Fruit fly (Drosophila melanogaster): ENCODE data around the gene CG5986.

DNA sequence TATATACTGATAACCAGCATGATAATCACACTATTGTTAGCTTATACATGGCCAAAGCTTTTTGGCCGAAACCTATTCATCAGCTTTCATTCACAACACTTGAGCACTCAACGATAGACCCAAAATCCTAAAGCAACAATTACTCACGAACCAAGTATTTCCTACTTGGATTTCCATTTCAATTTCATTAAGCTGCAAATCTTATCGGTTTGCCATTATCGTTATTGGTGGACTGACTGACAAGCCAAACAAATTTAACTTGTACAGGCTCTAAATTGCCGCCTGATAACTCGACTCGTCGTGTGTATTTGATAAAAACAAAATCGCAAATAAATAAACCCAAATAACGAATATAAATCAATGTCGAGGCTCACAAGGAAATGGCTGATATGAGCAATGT, 37.4 kb downstream of the CG5986 start:
- TF ChIP-seq pad (GFP tag; optimal IDR thresholded peaks at IDR 0.05) (no peak), CG14711 (tag; optimal IDR thresholded peaks at IDR 0.05) (no peak), bab1 (GFP tag; optimal IDR thresholded peaks at IDR 0.05) (no peak), toe (GFP tag; optimal IDR thresholded peaks at IDR 0.05) (no peak), ovo (GFP tag; optimal IDR thresholded peaks at IDR 0.05) (no peak)

All from whole organism, adult.